Fruit fly (Drosophila melanogaster): Measurements from ENCODE around the gene rod.

Gene rod

DNA sequence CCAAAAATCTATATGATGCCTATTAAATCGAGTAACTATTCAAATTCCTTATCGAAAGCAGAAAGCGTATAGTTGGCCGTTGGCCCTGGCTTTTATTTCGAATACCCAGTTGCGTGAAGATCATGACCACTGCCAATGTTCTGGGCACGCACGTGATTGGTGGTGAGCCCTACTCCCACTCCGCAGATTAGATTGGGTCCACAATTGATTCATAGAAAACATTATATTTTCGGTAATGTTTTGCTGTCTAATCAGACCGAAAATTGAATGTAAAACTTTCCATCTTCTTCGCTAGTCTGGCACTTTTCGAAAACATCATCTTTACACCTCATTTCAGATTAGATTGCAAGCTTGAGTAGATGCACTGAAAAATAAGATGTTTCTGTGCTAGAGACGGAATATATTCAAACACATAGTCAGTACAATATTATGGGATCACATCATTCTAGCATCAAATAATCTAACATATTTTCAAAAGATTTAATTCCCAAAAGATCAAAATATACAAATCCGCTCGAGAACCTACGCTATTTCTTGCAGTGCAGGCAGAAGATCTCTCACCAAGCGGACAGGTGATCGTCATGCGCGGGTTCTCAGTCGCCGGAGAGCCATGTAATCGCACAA is 11.6 kb downstream of the rod start, which contains the start of gene CG1774 (continued):
- TF ChIP-seq grn (GFP tag; optimal IDR thresholded peaks at IDR 0.05) (peak; percentile 23), Lim3 (GFP tag; IDR thresholded peaks at IDR 0.05) (no peak), Dfd (GFP tag; optimal IDR thresholded peaks at IDR 0.05) (no peak), tll (GFP tag; optimal IDR thresholded peaks at IDR 0.05) (no peak), CG12155 (GFP tag; optimal IDR thresholded peaks at IDR 0.05) (peak; percentile 83), CG10321 (GFP tag; IDR thresholded peaks at IDR 0.05) (0 out of 2 replicates have a peak, but pooled peaks have one; percentile 32), gem (tag; optimal IDR thresholded peaks at IDR 0.05) (peak; percentile 85), Blimp-1 (GFP tag; optimal IDR thresholded peaks at IDR 0.05) (peak; percentile 68), dm (GFP tag; optimal IDR thresholded peaks at IDR 0.05) (peak; percentile 67), CG18764 (GFP tag; optimal IDR thresholded peaks at IDR 0.05) (peak; percentile 48), CG2889 (GFP tag; IDR thresholded peaks at IDR 0.05) (peak; percentile 56; the same call in 1 of the 3 replicates), Ptx1 (GFP tag; IDR thresholded peaks at IDR 0.05) (peak; percentile 85), zfh2 (GFP tag; optimal IDR thresholded peaks at IDR 0.05) (peak; percentile 89), CG10462 (GFP tag; optimal IDR thresholded peaks at IDR 0.05) (peak; percentile 25), Xbp1 (GFP tag; optimal IDR thresholded peaks at IDR 0.05) (peak; percentile 79), knrl (GFP tag; IDR thresholded peaks at IDR 0.05; ENCODE audit: partially characterized antibody) (no peak), scrt (GFP tag; optimal IDR thresholded peaks at IDR 0.05) (peak; percentile 81), pan (optimal IDR thresholded peaks at IDR 0.05) (no peak), pan (GFP tag; optimal IDR thresholded peaks at IDR 0.05 in 1 of 2, IDR thresholded peaks at IDR 0.05 in 1 of 2) (peak in 1 of 2 experiments; percentile 80), CG7271 (tag; optimal IDR thresholded peaks at IDR 0.05) (no peak), abd-A (tag; optimal IDR thresholded peaks at IDR 0.05) (no peak), CG10147 (GFP tag; optimal IDR thresholded peaks at IDR 0.05) (peak; percentile 55), Ssrp (tag; optimal IDR thresholded peaks at IDR 0.05) (peak; percentile 50), Adf1 (GFP tag; IDR thresholded peaks at IDR 0.05) (peak; percentile 47; the same call in 1 of the 2 replicates), org-1 (GFP tag; optimal IDR thresholded peaks at IDR 0.05) (peak; percentile 76), odd (GFP tag; optimal IDR thresholded peaks at IDR 0.05) (peak; percentile 40), Usf (GFP tag; optimal IDR thresholded peaks at IDR 0.05) (peak; percentile 35), otp (GFP tag; IDR thresholded peaks at IDR 0.05) (peak; percentile 66; the same call in 2 of the 3 replicates), B-H2 (GFP tag; optimal IDR thresholded peaks at IDR 0.05) (peak; percentile 62), eve (GFP tag; optimal IDR thresholded peaks at IDR 0.05) (no peak), Mad (GFP tag; optimal IDR thresholded peaks at IDR 0.05) (peak; percentile 45), h (optimal IDR thresholded peaks at IDR 0.05) (no peak), Rfx (GFP tag; IDR thresholded peaks at IDR 0.05) (peak; percentile 89), zen2 (GFP tag; IDR thresholded peaks at IDR 0.05; ENCODE audit: partially characterized antibody) (no peak), zf30C (GFP tag; optimal IDR thresholded peaks at IDR 0.05) (peak; percentile 73), Tbp (GFP tag; optimal IDR thresholded peaks at IDR 0.05) (no peak), her (GFP tag; optimal IDR thresholded peaks at IDR 0.05) (peak; percentile 83), CG10959 (GFP tag; IDR thresholded peaks at IDR 0.05) (no peak), stc (GFP tag; IDR thresholded peaks at IDR 0.05) (peak; percentile 71), lab (GFP tag; optimal IDR thresholded peaks at IDR 0.05) (peak; percentile 94), Hand (GFP tag; optimal IDR thresholded peaks at IDR 0.05) (peak; percentile 85), CG10267 (tag; optimal IDR thresholded peaks at IDR 0.05) (peak; percentile 57), ind (GFP tag; optimal IDR thresholded peaks at IDR 0.05) (peak; percentile 81), CG12104 (GFP tag; optimal IDR thresholded peaks at IDR 0.05) (peak; percentile 51), CG17186 (GFP tag; optimal IDR thresholded peaks at IDR 0.05) (no peak), Lpt (GFP tag; optimal IDR thresholded peaks at IDR 0.05) (no peak), Nf-YB (GFP tag; optimal IDR thresholded peaks at IDR 0.05) (peak; percentile 31), sqz (GFP tag; optimal IDR thresholded peaks at IDR 0.05) (no peak), CG13296 (GFP tag; optimal IDR thresholded peaks at IDR 0.05) (peak; percentile 77), seq (GFP tag; IDR thresholded peaks at IDR 0.05) (peak; percentile 67)

Data from whole organism, embryonic.